Fruit fly (Drosophila melanogaster) whole organism, embryonic: Measurements from ENCODE around the gene CG33325.

Source experiments
- C15 ChIP-seq: fragments of 200-800 bp; sonication (Bioruptor generic); IDR thresholded peaks from 3 replicates; pipeline ENCODE4 v1.3.6; 2022; ENCODE audit warnings: missing biosample characterization, missing genetic modification characterization
- CG12744 ChIP-seq: fragments of 200-800 bp; sonication (Bioruptor generic); optimal IDR thresholded peaks from 2 replicates; lab custom pipeline; 2016; ENCODE audit warnings: missing biosample characterization, missing genetic modification characterization
- CG30431 ChIP-seq: fragments of 200-800 bp; sonication (Bioruptor generic); optimal IDR thresholded peaks from 2 replicates; lab custom pipeline; 2017; ENCODE audit warnings: missing biosample characterization, missing genetic modification characterization
- CG34422 ChIP-seq: fragments of 200-800 bp; sonication (Bioruptor generic); IDR thresholded peaks from 3 replicates; pipeline ENCODE4 v1.3.6; 2022; ENCODE audit warnings: missing biosample characterization, missing genetic modification characterization
- Ets65A ChIP-seq: fragments of 200-800 bp; sonication (Bioruptor generic); peaks from one replicate; lab custom pipeline; 2016; ENCODE audit warnings: missing biosample characterization, missing genetic modification characterization
- bsh ChIP-seq, 2 experiments: fragments of 200-800 bp; sonication (Bioruptor generic); optimal IDR thresholded peaks; 2 replicates each; lab custom pipeline; 2017 to 2018; ENCODE audit warnings: mild to moderate bottlenecking in 2 of 2, missing biosample characterization in 2 of 2, missing genetic modification characterization in 2 of 2, moderate library complexity in 1 of 2
- cas ChIP-seq: fragments of 200-800 bp; sonication (Bioruptor generic); IDR thresholded peaks from 2 replicates; pipeline ENCODE4 v1.3.6; 2022; ENCODE audit warnings: missing biosample characterization, missing genetic modification characterization
- phol ChIP-seq: fragments of 200-800 bp; sonication (Bioruptor generic); optimal IDR thresholded peaks from 3 replicates; lab custom pipeline; 2018; ENCODE audit warnings: missing biosample characterization, mild to moderate bottlenecking, missing genetic modification characterization, moderate library complexity
- repo ChIP-seq: fragments of 200-800 bp; sonication (Bioruptor generic); optimal IDR thresholded peaks from 2 replicates; lab custom pipeline; 2016; ENCODE audit warnings: missing biosample characterization, missing genetic modification characterization
- shn ChIP-seq: fragments of 200-800 bp; sonication (Bioruptor generic); optimal IDR thresholded peaks from 3 replicates; lab custom pipeline; 2016; ENCODE audit warnings: missing biosample characterization, missing genetic modification characterization
- zfh1 ChIP-seq: fragments of 200-800 bp; sonication (Bioruptor generic); IDR thresholded peaks from 3 replicates; pipeline ENCODE4 v1.3.6; 2022; ENCODE audit warnings: missing biosample characterization, missing genetic modification characterization

dm6 chr3R:8652731-8653130 is 27.1 kb downstream of the CG33325 start, which contains the start of the genes Sys1 and Dhod:
- TF ChIP-seq repo (peak; percentile 23), CG30431 (no peak), C15 (GFP tag; lab: Robert Waterston, UW) (0 out of 3 replicates have a peak, but pooled peaks have one; percentile 40), phol (peak; percentile 74), zfh1 (GFP tag; lab: Robert Waterston, UW) (peak; percentile 69; the same call in 2 of the 3 replicates), CG12744 (GFP tag; lab: Kevin White, UChicago) (peak; percentile 61), bsh (GFP tag; optimal IDR thresholded peaks at IDR 0.05; lab: Kevin White, UChicago) (peak in 1 of 2 experiments; percentile 53), shn (peak; percentile 49), Ets65A (GFP tag; lab: Kevin White, UChicago) (peak; percentile 97), cas (GFP tag; lab: Robert Waterston, UW) (0 out of 2 replicates have a peak, but pooled peaks have one; percentile 37), CG34422 (GFP tag; lab: Robert Waterston, UW) (peak; percentile 85; the same call in 2 of the 3 replicates)
